2 worm cellular contexts compared by ENCODE assay signal in genomic region chrX:5782153-5782552, ce11.
TF ChIP-seq lines count a peak whose summit lies in the region.

gakh-1 (plus strand) TSS chrX:5782499.

TF ChIP-seq in whole organism, L1 larva, 84 proteins besides CTCF, POLR2A, EP300 and RAD21 (continued from another document):
- TF ChIP-seq lsy-2 (tag; optimal IDR thresholded peaks at IDR 0.05; lab: Kevin White, UChicago): peak; percentile 61 to 65
- peak; percentile 61 for TF ChIP-seq unc-86 (tag; optimal IDR thresholded peaks at IDR 0.05; lab: Kevin White, UChicago)
- TF ChIP-seq C04F5.9 (tag; optimal IDR thresholded peaks at IDR 0.05; lab: Kevin White, UChicago): no peak
- peak; percentile 45 to 76 for TF ChIP-seq lin-35 (GFP tag; optimal IDR thresholded peaks at IDR 0.05; lab: Kevin White, UChicago)
- no peak for TF ChIP-seq efl-3 (GFP tag; optimal IDR thresholded peaks at IDR 0.05; lab: Kevin White, UChicago)
- TF ChIP-seq unc-98 (GFP tag; IDR thresholded peaks at IDR 0.05; lab: Robert Waterston, UW): no peak
- no peak for TF ChIP-seq nhr-28 (tag; optimal IDR thresholded peaks at IDR 0.05; lab: Kevin White, UChicago)
- peak; percentile 46 for TF ChIP-seq nhr-77 (tag; optimal IDR thresholded peaks at IDR 0.05; lab: Kevin White, UChicago)
- TF ChIP-seq jun-1 (tag; optimal IDR thresholded peaks at IDR 0.05; lab: Kevin White, UChicago): peak; percentile 63
- peak; percentile 25 for TF ChIP-seq C16A3.4 (tag; optimal IDR thresholded peaks at IDR 0.05; lab: Kevin White, UChicago)
- no peak for TF ChIP-seq sptf-1 (tag; optimal IDR thresholded peaks at IDR 0.05; lab: Kevin White, UChicago)
- TF ChIP-seq vab-15 (tag; optimal IDR thresholded peaks at IDR 0.05; lab: Kevin White, UChicago): no peak
- TF ChIP-seq lin-39 (tag; optimal IDR thresholded peaks at IDR 0.05; lab: Kevin White, UChicago): peak; percentile 51
- no peak for TF ChIP-seq nhr-76 (tag; optimal IDR thresholded peaks at IDR 0.05; lab: Kevin White, UChicago)
- peak; percentile 80 for TF ChIP-seq irx-1 (tag; optimal IDR thresholded peaks at IDR 0.05; lab: Kevin White, UChicago)
- TF ChIP-seq ces-1 (GFP tag; optimal IDR thresholded peaks at IDR 0.05; lab: Kevin White, UChicago): no peak
- peak; percentile 5 to 39 (median 32) for TF ChIP-seq ceh-82 (tag; optimal IDR thresholded peaks at IDR 0.05; lab: Kevin White, UChicago)
- no peak for TF ChIP-seq nhr-11 (tag; optimal IDR thresholded peaks at IDR 0.05; lab: Kevin White, UChicago)
- peak; percentile 86 for TF ChIP-seq lin-14 (GFP tag; optimal IDR thresholded peaks at IDR 0.05; lab: Kevin White, UChicago)
- TF ChIP-seq hlh-4 (tag; optimal IDR thresholded peaks at IDR 0.05; lab: Kevin White, UChicago): no peak
- no peak for TF ChIP-seq C34B4.2 (tag; optimal IDR thresholded peaks at IDR 0.05; lab: Kevin White, UChicago)
- no peak for TF ChIP-seq pax-3 (tag; optimal IDR thresholded peaks at IDR 0.05; lab: Kevin White, UChicago)
- peak; percentile 17 to 65 (median 56) for TF ChIP-seq dpl-1 (GFP tag; optimal IDR thresholded peaks at IDR 0.05; lab: Kevin White, UChicago)
- TF ChIP-seq lir-3 (tag; optimal IDR thresholded peaks at IDR 0.05; lab: Kevin White, UChicago; ENCODE audit: poor library complexity): no peak
- TF ChIP-seq fos-1 (tag; optimal IDR thresholded peaks at IDR 0.05; lab: Kevin White, UChicago): peak; percentile 1
- TF ChIP-seq nhr-71 (tag; optimal IDR thresholded peaks at IDR 0.05; lab: Kevin White, UChicago): peak; percentile 85
- TF ChIP-seq nhr-20 (tag; optimal IDR thresholded peaks at IDR 0.05; lab: Kevin White, UChicago): peak; percentile 79
- peak; percentile 70 for TF ChIP-seq rnt-1 (tag; optimal IDR thresholded peaks at IDR 0.05; lab: Kevin White, UChicago)
- TF ChIP-seq lin-13 (GFP tag; optimal IDR thresholded peaks at IDR 0.05; lab: Kevin White, UChicago): peak; percentile 47

TF ChIP-seq in whole organism, L4 larva, 104 proteins besides CTCF, POLR2A, EP300 and RAD21 (continued from another document):
- TF ChIP-seq vab-7 (GFP tag; IDR thresholded peaks at IDR 0.05; lab: Robert Waterston, UW): no peak
- no peak for TF ChIP-seq duxl-1 (tag; optimal IDR thresholded peaks at IDR 0.05; lab: Kevin White, UChicago; ENCODE audit: poor library complexity)
- peak; percentile 48; the same call in 1 of the 2 replicates for TF ChIP-seq lin-1 (GFP tag; IDR thresholded peaks at IDR 0.05; lab: Robert Waterston, UW)
- 0 out of 2 replicates have a peak, but pooled peaks have one; percentile 18 for TF ChIP-seq nhr-42 (GFP tag; IDR thresholded peaks at IDR 0.05; lab: Robert Waterston, UW)
- no peak for TF ChIP-seq snpc-1.2 (GFP tag; IDR thresholded peaks at IDR 0.05; lab: Robert Waterston, UW)
- no peak for TF ChIP-seq ceh-20 (GFP tag; IDR thresholded peaks at IDR 0.05; lab: Robert Waterston, UW)
- no peak for TF ChIP-seq daf-12 (tag; optimal IDR thresholded peaks at IDR 0.05; lab: Kevin White, UChicago)
- TF ChIP-seq F10B5.3 (tag; optimal IDR thresholded peaks at IDR 0.05; lab: Kevin White, UChicago): peak; percentile 45
- peak; percentile 67 for TF ChIP-seq rbr-2 (tag; optimal IDR thresholded peaks at IDR 0.05; lab: Kevin White, UChicago)
- TF ChIP-seq gei-8 (GFP tag; optimal IDR thresholded peaks at IDR 0.05; lab: Kevin White, UChicago): no peak
- no peak for TF ChIP-seq mxl-2 (GFP tag; conservative IDR thresholded peaks at IDR 0.05; lab: Robert Waterston, UW)
- peak; percentile 62 for TF ChIP-seq mxl-3 (GFP tag; optimal IDR thresholded peaks at IDR 0.05; lab: Kevin White, UChicago)
- no peak for TF ChIP-seq nhr-111 (GFP tag; optimal IDR thresholded peaks at IDR 0.05; lab: Kevin White, UChicago)
- TF ChIP-seq dmd-6 (GFP tag; IDR thresholded peaks at IDR 0.05; lab: Robert Waterston, UW): peak; percentile 57
- no peak for TF ChIP-seq madf-5 (GFP tag; IDR thresholded peaks at IDR 0.05; lab: Robert Waterston, UW)
- TF ChIP-seq R02D3.7 (tag; optimal IDR thresholded peaks at IDR 0.05; lab: Kevin White, UChicago): no peak
- no peak for TF ChIP-seq nhr-237 (tag; optimal IDR thresholded peaks at IDR 0.05; lab: Kevin White, UChicago)
- no peak for TF ChIP-seq zfp-2 (tag; optimal IDR thresholded peaks at IDR 0.05; lab: Kevin White, UChicago)
- TF ChIP-seq snpc-4 (tag; optimal IDR thresholded peaks at IDR 0.05; lab: Kevin White, UChicago): no peak
- no peak for TF ChIP-seq fos-1 (tag; optimal IDR thresholded peaks at IDR 0.05; lab: Kevin White, UChicago)
- no peak for TF ChIP-seq php-3 (GFP tag; IDR thresholded peaks at IDR 0.05; lab: Robert Waterston, UW)
- no peak for TF ChIP-seq aly-2 (tag; optimal IDR thresholded peaks at IDR 0.05; lab: Kevin White, UChicago)
- TF ChIP-seq ZK337.2 (GFP tag; IDR thresholded peaks at IDR 0.05; lab: Robert Waterston, UW): no peak
- TF ChIP-seq jun-1 (tag; optimal IDR thresholded peaks at IDR 0.05; lab: Kevin White, UChicago): no peak
